Fruit fly (Drosophila melanogaster): Measurements from ENCODE around the gene Lip4.

Lip4 gene

dm6 chr2L:10497106-10497800, 30.1 kb upstream of the Lip4 start (continued):
- TF ChIP-seq Ssrp (tag; optimal IDR thresholded peaks at IDR 0.05), result no peak
- TF ChIP-seq zen2 (GFP tag; IDR thresholded peaks at IDR 0.05; ENCODE audit: partially characterized antibody), result no peak
- TF ChIP-seq CG14050 (GFP tag; IDR thresholded peaks at IDR 0.05), result no peak
- TF ChIP-seq gem (tag; optimal IDR thresholded peaks at IDR 0.05), result no peak
- no peak for TF ChIP-seq CG15073 (GFP tag; optimal IDR thresholded peaks at IDR 0.05)
- no peak for TF ChIP-seq sc (optimal IDR thresholded peaks at IDR 0.05)
- peak; percentile 32 for TF ChIP-seq sc (GFP tag; optimal IDR thresholded peaks at IDR 0.05)
- TF ChIP-seq CG4404 (GFP tag; IDR thresholded peaks at IDR 0.05), result no peak
- TF ChIP-seq oc (tag; optimal IDR thresholded peaks at IDR 0.05), result no peak
- TF ChIP-seq CG1602 (GFP tag; optimal IDR thresholded peaks at IDR 0.05), result peak; percentile 25
- TF ChIP-seq sna (GFP tag; IDR thresholded peaks at IDR 0.05; ENCODE audit: partially characterized antibody), result no peak
- TF ChIP-seq CG6813 (GFP tag; optimal IDR thresholded peaks at IDR 0.05), result peak; percentile 52
- TF ChIP-seq Lim3 (GFP tag; IDR thresholded peaks at IDR 0.05), result no peak
- no peak for TF ChIP-seq CG3065 (GFP tag; optimal IDR thresholded peaks at IDR 0.05)
- no peak for TF ChIP-seq E2f1 (GFP tag; IDR thresholded peaks at IDR 0.05)
- peak; percentile 25 for TF ChIP-seq Vsx1 (GFP tag; optimal IDR thresholded peaks at IDR 0.05)
- TF ChIP-seq CG3847 (GFP tag; IDR thresholded peaks at IDR 0.05), result no peak
- peak; percentile 57 for TF ChIP-seq PHDP (tag; optimal IDR thresholded peaks at IDR 0.05)
- no peak for TF ChIP-seq CG11723 (GFP tag; optimal IDR thresholded peaks at IDR 0.05)
- peak; percentile 53 for TF ChIP-seq ATbp (GFP tag; optimal IDR thresholded peaks at IDR 0.05)
- TF ChIP-seq CG16813 (GFP tag; IDR thresholded peaks at IDR 0.05; ENCODE audit: partially characterized antibody), result no peak
- TF ChIP-seq Sox102F (GFP tag; optimal IDR thresholded peaks at IDR 0.05), result no peak
- no peak for TF ChIP-seq ara (GFP tag; IDR thresholded peaks at IDR 0.05)
- TF ChIP-seq Dll (GFP tag; IDR thresholded peaks at IDR 0.05; ENCODE audit: partially characterized antibody), result no peak
- no peak for TF ChIP-seq Deaf1 (tag; optimal IDR thresholded peaks at IDR 0.05)
- TF ChIP-seq Spps (tag; optimal IDR thresholded peaks at IDR 0.05), result peak; percentile 29
- no peak for TF ChIP-seq shn (GFP tag; optimal IDR thresholded peaks at IDR 0.05)
- TF ChIP-seq corto (GFP tag; optimal IDR thresholded peaks at IDR 0.05), result no peak
- no peak for TF ChIP-seq mld (GFP tag; IDR thresholded peaks at IDR 0.05; ENCODE audit: partially characterized antibody)
- peak; percentile 23 for TF ChIP-seq CG9727 (GFP tag; optimal IDR thresholded peaks at IDR 0.05)
- TF ChIP-seq CG18599 (GFP tag; optimal IDR thresholded peaks at IDR 0.05), result no peak
- TF ChIP-seq repo (GFP tag; optimal IDR thresholded peaks at IDR 0.05), result no peak
- TF ChIP-seq CG32767 (GFP tag; IDR thresholded peaks at IDR 0.05), result no peak
- TF ChIP-seq CG1792 (GFP tag; optimal IDR thresholded peaks at IDR 0.05), result peak; percentile 14
- peak in 1 of 2 experiments; percentile 18 for TF ChIP-seq Pdp1 (GFP tag; optimal IDR thresholded peaks at IDR 0.05)
- no peak for TF ChIP-seq row (GFP tag; IDR thresholded peaks at IDR 0.05)
- no peak for TF ChIP-seq vfl (GFP tag; optimal IDR thresholded peaks at IDR 0.05)
- no peak for TF ChIP-seq CG6254 (GFP tag; optimal IDR thresholded peaks at IDR 0.05)
- TF ChIP-seq B-H2 (GFP tag; optimal IDR thresholded peaks at IDR 0.05), result no peak
- TF ChIP-seq CrebB (tag; optimal IDR thresholded peaks at IDR 0.05), result no peak
- TF ChIP-seq pb (GFP tag; optimal IDR thresholded peaks at IDR 0.05), result no peak
- peak; percentile 48 for TF ChIP-seq CG2875 (GFP tag; optimal IDR thresholded peaks at IDR 0.05)
- peak; percentile 33 for TF ChIP-seq Blimp-1 (GFP tag; optimal IDR thresholded peaks at IDR 0.05)
- peak; percentile 63 for TF ChIP-seq CG1603 (tag; optimal IDR thresholded peaks at IDR 0.05)
- no peak for TF ChIP-seq CG17912 (GFP tag; optimal IDR thresholded peaks at IDR 0.05)
- no peak for TF ChIP-seq CG9932 (GFP tag; IDR thresholded peaks at IDR 0.05)
- TF ChIP-seq Myb (GFP tag; optimal IDR thresholded peaks at IDR 0.05), result no peak
- TF ChIP-seq CG17359 (tag; optimal IDR thresholded peaks at IDR 0.05), result peak; percentile 20
- peak; percentile 63 for TF ChIP-seq CG3407 (GFP tag; optimal IDR thresholded peaks at IDR 0.05)
